ENCODE assay signal across 5 worm cellular contexts in genomic region chrIV:10176252-10176730, ce11.
TF ChIP-seq lines count a peak whose summit lies in the region.

TSS of gene rack-1 (plus strand) at chrIV:10176680.

TF ChIP-seq in whole organism, L1 larva, 84 proteins besides CTCF, POLR2A, EP300 and RAD21 (continued from another document and continues in another):
- no peak for TF ChIP-seq sptf-1 (tag; optimal IDR thresholded peaks at IDR 0.05; lab: Kevin White, UChicago)
- TF ChIP-seq lin-13 (GFP tag; optimal IDR thresholded peaks at IDR 0.05; lab: Kevin White, UChicago), result no peak
- TF ChIP-seq nhr-77 (tag; optimal IDR thresholded peaks at IDR 0.05; lab: Kevin White, UChicago), result peak; percentile 21
- no peak for TF ChIP-seq Y116A8C.19 (tag; optimal IDR thresholded peaks at IDR 0.05; lab: Kevin White, UChicago; ENCODE audit: borderline replicate concordance)
- peak; percentile 68 for TF ChIP-seq snu-23 (GFP tag; optimal IDR thresholded peaks at IDR 0.05; lab: Kevin White, UChicago)
- peak; percentile 65 for TF ChIP-seq nhr-20 (tag; optimal IDR thresholded peaks at IDR 0.05; lab: Kevin White, UChicago)
- TF ChIP-seq lin-35 (GFP tag; optimal IDR thresholded peaks at IDR 0.05; lab: Kevin White, UChicago), result peak; percentile 66 to 70
- no peak for TF ChIP-seq nhr-84 (tag; optimal IDR thresholded peaks at IDR 0.05; lab: Kevin White, UChicago)
- no peak for TF ChIP-seq sup-37 (GFP tag; optimal IDR thresholded peaks at IDR 0.05; lab: Kevin White, UChicago)
- peak; percentile 50 for TF ChIP-seq swsn-7 (tag; optimal IDR thresholded peaks at IDR 0.05; lab: Kevin White, UChicago)
- TF ChIP-seq lsy-2 (tag; optimal IDR thresholded peaks at IDR 0.05; lab: Kevin White, UChicago), result peak; percentile 67 to 84
- no peak for TF ChIP-seq efl-3 (GFP tag; optimal IDR thresholded peaks at IDR 0.05; lab: Kevin White, UChicago)
- no peak for TF ChIP-seq zag-1 (tag; optimal IDR thresholded peaks at IDR 0.05; lab: Kevin White, UChicago)
- TF ChIP-seq sox-4 (tag; optimal IDR thresholded peaks at IDR 0.05; lab: Kevin White, UChicago), result no peak
- no peak for TF ChIP-seq ceh-8 (GFP tag; optimal IDR thresholded peaks at IDR 0.05; lab: Kevin White, UChicago)
- peak; percentile 41 for TF ChIP-seq jun-1 (tag; optimal IDR thresholded peaks at IDR 0.05; lab: Kevin White, UChicago)
- TF ChIP-seq rnt-1 (tag; optimal IDR thresholded peaks at IDR 0.05; lab: Kevin White, UChicago), result peak; percentile 46
- no peak for TF ChIP-seq grh-1 (GFP tag; IDR thresholded peaks at IDR 0.05; lab: Robert Waterston, UW)
- no peak for TF ChIP-seq alr-1 (tag; optimal IDR thresholded peaks at IDR 0.05; lab: Kevin White, UChicago; ENCODE audit: borderline replicate concordance)
- peak; percentile 29; the same call in 1 of the 2 replicates for TF ChIP-seq nhr-19 (GFP tag; conservative IDR thresholded peaks at IDR 0.05; lab: Robert Waterston, UW)
- no peak for TF ChIP-seq nhr-237 (tag; optimal IDR thresholded peaks at IDR 0.05; lab: Kevin White, UChicago)
- TF ChIP-seq pqm-1 (tag; optimal IDR thresholded peaks at IDR 0.05; lab: Kevin White, UChicago), result no peak
- TF ChIP-seq elt-2 (tag; optimal IDR thresholded peaks at IDR 0.05; lab: Kevin White, UChicago), result peak; percentile 19
- TF ChIP-seq mef-2 (tag; optimal IDR thresholded peaks at IDR 0.05; lab: Kevin White, UChicago), result no peak
- TF ChIP-seq ets-5 (GFP tag; IDR thresholded peaks at IDR 0.05; lab: Robert Waterston, UW), result no peak
- no peak for TF ChIP-seq mab-9 (GFP tag; IDR thresholded peaks at IDR 0.05; lab: Robert Waterston, UW)
- no peak for TF ChIP-seq nhr-12 (tag; optimal IDR thresholded peaks at IDR 0.05; lab: Kevin White, UChicago)

TF ChIP-seq in whole organism, L2 larva, 48 proteins besides CTCF, POLR2A, EP300 and RAD21 (continued from another document):
- TF ChIP-seq nhr-25 (tag; optimal IDR thresholded peaks at IDR 0.05; lab: Kevin White, UChicago), result peak; percentile 34
- TF ChIP-seq C34F6.9 (tag; optimal IDR thresholded peaks at IDR 0.05; lab: Kevin White, UChicago), result peak; percentile 66
- peak; percentile 34 for TF ChIP-seq F13H6.1 (tag; optimal IDR thresholded peaks at IDR 0.05; lab: Kevin White, UChicago)
- TF ChIP-seq nhr-10 (tag; optimal IDR thresholded peaks at IDR 0.05; lab: Kevin White, UChicago), result no peak
- TF ChIP-seq mdl-1 (tag; optimal IDR thresholded peaks at IDR 0.05; lab: Kevin White, UChicago), result no peak
- peak; percentile 79 for TF ChIP-seq crh-2 (tag; optimal IDR thresholded peaks at IDR 0.05; lab: Kevin White, UChicago)

TF ChIP-seq in whole organism, L3 larva, 47 proteins besides CTCF, POLR2A, EP300 and RAD21 (continued from another document):
- TF ChIP-seq nhr-11 (tag; optimal IDR thresholded peaks at IDR 0.05; lab: Kevin White, UChicago) (no peak), hmg-11 (tag; optimal IDR thresholded peaks at IDR 0.05; lab: Kevin White, UChicago) (peak; percentile 65), nhr-23 (tag; optimal IDR thresholded peaks at IDR 0.05; lab: Kevin White, UChicago) (peak; percentile 73), ceh-82 (tag; optimal IDR thresholded peaks at IDR 0.05; lab: Kevin White, UChicago) (no peak), egl-5 (tag; optimal IDR thresholded peaks at IDR 0.05; lab: Kevin White, UChicago) (no peak), R02D3.7 (tag; optimal IDR thresholded peaks at IDR 0.05; lab: Kevin White, UChicago) (no peak), ceh-28 (tag; optimal IDR thresholded peaks at IDR 0.05; lab: Kevin White, UChicago) (no peak), ceh-9 (tag; optimal IDR thresholded peaks at IDR 0.05; lab: Kevin White, UChicago) (no peak), sea-2 (GFP tag; optimal IDR thresholded peaks at IDR 0.05; lab: Kevin White, UChicago) (no peak), ama-1 (optimal IDR thresholded peaks at IDR 0.05; lab: Kevin White, UChicago) (no peak), jun-1 (tag; optimal IDR thresholded peaks at IDR 0.05; lab: Kevin White, UChicago) (no peak), elt-2 (tag; optimal IDR thresholded peaks at IDR 0.05; lab: Kevin White, UChicago) (peak; percentile 24), pha-4 (tag; optimal IDR thresholded peaks at IDR 0.05; lab: Kevin White, UChicago) (peak; percentile 70), nhr-25 (tag; optimal IDR thresholded peaks at IDR 0.05; lab: Kevin White, UChicago) (peak; percentile 52), ztf-4 (tag; optimal IDR thresholded peaks at IDR 0.05; lab: Kevin White, UChicago) (no peak), elt-3 (tag; optimal IDR thresholded peaks at IDR 0.05; lab: Kevin White, UChicago) (no peak), unc-39 (tag; optimal IDR thresholded peaks at IDR 0.05; lab: Kevin White, UChicago) (no peak)

TF ChIP-seq in whole organism, L4 larva, 104 proteins besides CTCF, POLR2A, EP300 and RAD21 (continued from another document and continues in another):
- TF ChIP-seq hmg-1.1 (GFP tag; IDR thresholded peaks at IDR 0.05; lab: Robert Waterston, UW) (peak; percentile 49), lin-39 (tag; optimal IDR thresholded peaks at IDR 0.05; lab: Kevin White, UChicago) (no peak), skn-1 (tag; optimal IDR thresholded peaks at IDR 0.05; lab: Kevin White, UChicago) (no peak), ceh-82 (tag; optimal IDR thresholded peaks at IDR 0.05; lab: Kevin White, UChicago) (no peak), egl-43 (GFP tag; IDR thresholded peaks at IDR 0.05; lab: Robert Waterston, UW) (no peak), madf-9 (GFP tag; conservative IDR thresholded peaks at IDR 0.05; lab: Robert Waterston, UW) (no peak), dmd-6 (GFP tag; IDR thresholded peaks at IDR 0.05; lab: Robert Waterston, UW) (no peak; the same call in 1 of the 2 replicates), unc-130 (GFP tag; optimal IDR thresholded peaks at IDR 0.05; lab: Kevin White, UChicago) (peak; percentile 17), egl-27 (tag; optimal IDR thresholded peaks at IDR 0.05; lab: Kevin White, UChicago) (no peak), rbr-2 (tag; optimal IDR thresholded peaks at IDR 0.05; lab: Kevin White, UChicago) (peak; percentile 39), dve-1 (tag; optimal IDR thresholded peaks at IDR 0.05; lab: Kevin White, UChicago; ENCODE audit: insufficient read depth) (peak; percentile 45), zfp-3 (GFP tag; conservative IDR thresholded peaks at IDR 0.05; lab: Robert Waterston, UW) (no peak), cey-2 (tag; optimal IDR thresholded peaks at IDR 0.05; lab: Kevin White, UChicago; ENCODE audit: borderline replicate concordance, insufficient read depth) (no peak), ztf-7 (tag; optimal IDR thresholded peaks at IDR 0.05; lab: Kevin White, UChicago) (no peak), lin-13 (GFP tag; optimal IDR thresholded peaks at IDR 0.05; lab: Kevin White, UChicago) (no peak), php-3 (GFP tag; IDR thresholded peaks at IDR 0.05; lab: Robert Waterston, UW) (no peak), unc-39 (tag; optimal IDR thresholded peaks at IDR 0.05; lab: Kevin White, UChicago) (no peak), daf-16 (GFP tag; optimal IDR thresholded peaks at IDR 0.05; lab: Kevin White, UChicago) (no peak), daf-16 (tag; optimal IDR thresholded peaks at IDR 0.05; lab: Kevin White, UChicago) (peak; percentile 38), mxl-3 (GFP tag; optimal IDR thresholded peaks at IDR 0.05; lab: Kevin White, UChicago) (peak; percentile 16), sdz-12 (GFP tag; optimal IDR thresholded peaks at IDR 0.05; lab: Kevin White, UChicago) (no peak), D1046.2 (GFP tag; IDR thresholded peaks at IDR 0.05; lab: Robert Waterston, UW) (no peak), Y48G9A.11 (GFP tag; IDR thresholded peaks at IDR 0.05; lab: Robert Waterston, UW) (no peak), mes-2 (tag; optimal IDR thresholded peaks at IDR 0.05; lab: Kevin White, UChicago; ENCODE audit: poor library complexity, severe bottlenecking) (peak; percentile 78), nhr-77 (tag; optimal IDR thresholded peaks at IDR 0.05; lab: Kevin White, UChicago) (no peak), nhr-11 (tag; optimal IDR thresholded peaks at IDR 0.05; lab: Kevin White, UChicago) (peak; percentile 14), hlh-30 (tag; optimal IDR thresholded peaks at IDR 0.05; lab: Kevin White, UChicago; ENCODE audit: insufficient read depth) (peak; percentile 12), F10B5.3 (tag; optimal IDR thresholded peaks at IDR 0.05; lab: Kevin White, UChicago) (no peak), jun-1 (tag; optimal IDR thresholded peaks at IDR 0.05; lab: Kevin White, UChicago) (no peak), aha-1 (tag; lab: Kevin White, UChicago) (peak; percentile 54), lir-3 (tag; optimal IDR thresholded peaks at IDR 0.05; lab: Kevin White, UChicago) (no peak), dpl-1 (GFP tag; optimal IDR thresholded peaks at IDR 0.05; lab: Kevin White, UChicago) (peak; percentile 38), lin-38 (GFP tag; IDR thresholded peaks at IDR 0.05; lab: Robert Waterston, UW) (peak; percentile 51), daf-19 (GFP tag; conservative IDR thresholded peaks at IDR 0.05; lab: Robert Waterston, UW) (no peak), nhr-48 (tag; optimal IDR thresholded peaks at IDR 0.05; lab: Kevin White, UChicago) (no peak), pha-4 (GFP tag; IDR thresholded peaks at IDR 0.05; lab: Robert Waterston, UW) (no peak), pha-4 (tag; optimal IDR thresholded peaks at IDR 0.05; lab: Kevin White, UChicago) (no peak), daf-8 (GFP tag; IDR thresholded peaks at IDR 0.05; lab: Robert Waterston, UW) (no peak), ZK337.2 (GFP tag; IDR thresholded peaks at IDR 0.05; lab: Robert Waterston, UW) (no peak), daf-12 (tag; optimal IDR thresholded peaks at IDR 0.05; lab: Kevin White, UChicago) (no peak), pqm-1 (tag; optimal IDR thresholded peaks at IDR 0.05; lab: Kevin White, UChicago) (no peak), hlh-11 (tag; optimal IDR thresholded peaks at IDR 0.05; lab: Kevin White, UChicago) (peak; percentile 48), unc-62 (GFP tag; optimal IDR thresholded peaks at IDR 0.05 in 1 of 2; lab: Kevin White, UChicago) (no peak), unc-62 (tag; optimal IDR thresholded peaks at IDR 0.05; lab: Kevin White, UChicago) (no peak), fos-1 (tag; optimal IDR thresholded peaks at IDR 0.05; lab: Kevin White, UChicago) (no peak), snpc-1.2 (GFP tag; IDR thresholded peaks at IDR 0.05; lab: Robert Waterston, UW) (no peak)

TF ChIP-seq in whole organism, young adult, 124 proteins besides CTCF, POLR2A, EP300 and RAD21 (continued from another document):
- TF ChIP-seq aptf-2 (GFP tag; conservative IDR thresholded peaks at IDR 0.05; lab: Robert Waterston, UW) (no peak), K11D2.4 (GFP tag; IDR thresholded peaks at IDR 0.05; lab: Robert Waterston, UW) (no peak), Y95B8A.8 (GFP tag; IDR thresholded peaks at IDR 0.05; lab: Robert Waterston, UW) (no peak), hsf-1 (GFP tag; IDR thresholded peaks at IDR 0.05; lab: Robert Waterston, UW) (no peak), ZK185.1 (tag; optimal IDR thresholded peaks at IDR 0.05; lab: Kevin White, UChicago; ENCODE audit: poor library complexity, severe bottlenecking) (no peak), nhr-80 (tag; optimal IDR thresholded peaks at IDR 0.05; lab: Kevin White, UChicago) (peak; percentile 14), mel-28 (tag; optimal IDR thresholded peaks at IDR 0.05; lab: Kevin White, UChicago; ENCODE audit: borderline replicate concordance) (no peak), F49E8.2 (tag; optimal IDR thresholded peaks at IDR 0.05; lab: Kevin White, UChicago; ENCODE audit: insufficient read depth) (peak; percentile 1), lin-35 (GFP tag; optimal IDR thresholded peaks at IDR 0.05; lab: Kevin White, UChicago) (no peak), Y67H2A.10 (GFP tag; conservative IDR thresholded peaks at IDR 0.05; lab: Robert Waterston, UW) (no peak), ceh-40 (GFP tag; IDR thresholded peaks at IDR 0.05; lab: Robert Waterston, UW) (no peak), snpc-4 (GFP tag; optimal IDR thresholded peaks at IDR 0.05; lab: Kevin White, UChicago) (peak; percentile 54), snpc-4 (tag; optimal IDR thresholded peaks at IDR 0.05; lab: Kevin White, UChicago) (peak in 2 of 4 experiments; percentile 4 to 30), B0336.3 (GFP tag; IDR thresholded peaks at IDR 0.05; lab: Robert Waterston, UW) (no peak), tbp1 (GFP tag; optimal IDR thresholded peaks at IDR 0.05; lab: Kevin White, UChicago) (peak; percentile 28), let-607 (tag; optimal IDR thresholded peaks at IDR 0.05; lab: Kevin White, UChicago) (no peak), nfya-1 (tag; optimal IDR thresholded peaks at IDR 0.05; lab: Kevin White, UChicago; ENCODE audit: borderline replicate concordance, insufficient read depth) (no peak), xnd-1 (tag; optimal IDR thresholded peaks at IDR 0.05; lab: Kevin White, UChicago) (no peak), snpc-1.3 (tag; optimal IDR thresholded peaks at IDR 0.05; lab: Kevin White, UChicago; ENCODE audit: insufficient read depth) (no peak), egrh-3 (GFP tag; IDR thresholded peaks at IDR 0.05; lab: Robert Waterston, UW) (peak; percentile 46; the same call in 1 of the 2 replicates), snpc-3.4 (tag; optimal IDR thresholded peaks at IDR 0.05; lab: Kevin White, UChicago) (peak; percentile 63), nhr-179 (tag; optimal IDR thresholded peaks at IDR 0.05; lab: Kevin White, UChicago) (no peak), nfya-2 (GFP tag; IDR thresholded peaks at IDR 0.05; lab: Robert Waterston, UW) (no peak), mcd-1 (GFP tag; IDR thresholded peaks at IDR 0.05; lab: Robert Waterston, UW) (peak; percentile 47; the same call in 1 of the 2 replicates), fkh-3 (tag; optimal IDR thresholded peaks at IDR 0.05; lab: Kevin White, UChicago) (no peak), ztf-6 (GFP tag; IDR thresholded peaks at IDR 0.05; lab: Robert Waterston, UW) (no peak), cebp-1 (GFP tag; IDR thresholded peaks at IDR 0.05; lab: Robert Waterston, UW) (no peak), cebp-1 (tag; optimal IDR thresholded peaks at IDR 0.05; lab: Kevin White, UChicago) (peak; percentile 30), T07F8.4 (tag; optimal IDR thresholded peaks at IDR 0.05; lab: Kevin White, UChicago) (no peak), nfyb-1 (GFP tag; IDR thresholded peaks at IDR 0.05; lab: Robert Waterston, UW) (no peak), lin-54 (GFP tag; optimal IDR thresholded peaks at IDR 0.05; lab: Kevin White, UChicago) (peak; percentile 26), T26A5.8 (tag; optimal IDR thresholded peaks at IDR 0.05; lab: Kevin White, UChicago) (no peak), F33H1.4 (GFP tag; IDR thresholded peaks at IDR 0.05; lab: Robert Waterston, UW) (peak; percentile 91), madf-6 (GFP tag; IDR thresholded peaks at IDR 0.05; lab: Robert Waterston, UW) (peak; percentile 58)
